Fruit fly (Drosophila melanogaster) whole organism, larva: ENCODE data around the gene Blos4.

Experiments
- noc ChIP-seq: fragments of 200-800 bp; sonication (Bioruptor generic); optimal IDR thresholded peaks from 3 replicates; lab custom pipeline; 2019; ENCODE audit warnings: missing biosample characterization, mild to moderate bottlenecking, missing genetic modification characterization, moderate library complexity

The Blos4 gene

DNA sequence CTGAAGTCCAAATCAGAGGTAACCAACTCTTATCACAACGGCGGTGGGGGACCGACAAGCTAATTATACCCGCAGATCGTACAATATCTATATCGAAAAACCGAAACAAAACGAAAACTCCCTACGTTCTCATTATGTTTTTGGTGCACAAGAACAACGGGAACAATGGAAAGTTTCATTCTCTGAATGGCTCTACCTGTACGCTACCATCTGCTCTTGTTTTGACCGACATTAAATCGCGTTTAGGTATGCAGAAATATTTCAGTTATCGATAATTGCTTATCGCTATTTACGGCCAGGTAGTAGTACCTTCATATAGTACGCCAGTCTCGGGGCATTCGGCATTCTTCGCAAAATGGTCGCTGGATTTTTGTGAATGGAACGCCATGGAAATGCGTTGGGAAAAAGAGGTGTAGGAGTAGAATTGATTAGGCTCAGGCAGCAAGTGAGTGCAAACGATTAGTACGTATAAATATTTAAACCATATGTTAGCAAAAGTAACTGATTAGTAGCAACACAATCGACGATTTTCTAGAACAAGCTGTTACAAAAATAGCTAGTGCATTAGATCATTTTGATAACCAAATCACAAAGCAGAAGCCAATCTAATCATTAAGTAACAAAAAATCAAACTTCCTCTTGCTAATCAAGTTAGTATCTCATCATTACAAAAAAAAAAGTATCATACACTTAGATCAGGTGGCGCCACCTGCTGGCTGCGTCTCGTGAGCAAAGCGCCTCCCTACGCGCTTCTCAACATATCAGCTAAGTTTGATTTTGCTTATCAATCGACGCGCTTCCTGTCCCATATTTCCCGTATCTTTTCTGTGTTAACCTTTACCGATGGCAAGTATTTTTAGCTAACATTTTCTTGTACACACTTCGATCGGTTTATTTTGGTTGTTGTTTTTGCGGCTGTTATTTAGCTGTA lies 16.1 kb upstream of the Blos4 start:
- no peak for TF ChIP-seq noc (tag; lab: Kevin White, UChicago)

- no peak for TF ChIP-seq noc (tag; lab: Kevin White, UChicago)
Measured at dm6 chr3L:10863925-10864324, 15.0 kb upstream of the Blos4 start.

- no peak for TF ChIP-seq noc (tag; lab: Kevin White, UChicago)
Measured at dm6 chr3L:10866633-10867379, 12.1 kb upstream of the Blos4 start.

dm6 chr3L:10867380-10867648 lies 11.6 kb upstream of the Blos4 start:
- TF ChIP-seq noc (tag; lab: Kevin White, UChicago) = no peak

DNA sequence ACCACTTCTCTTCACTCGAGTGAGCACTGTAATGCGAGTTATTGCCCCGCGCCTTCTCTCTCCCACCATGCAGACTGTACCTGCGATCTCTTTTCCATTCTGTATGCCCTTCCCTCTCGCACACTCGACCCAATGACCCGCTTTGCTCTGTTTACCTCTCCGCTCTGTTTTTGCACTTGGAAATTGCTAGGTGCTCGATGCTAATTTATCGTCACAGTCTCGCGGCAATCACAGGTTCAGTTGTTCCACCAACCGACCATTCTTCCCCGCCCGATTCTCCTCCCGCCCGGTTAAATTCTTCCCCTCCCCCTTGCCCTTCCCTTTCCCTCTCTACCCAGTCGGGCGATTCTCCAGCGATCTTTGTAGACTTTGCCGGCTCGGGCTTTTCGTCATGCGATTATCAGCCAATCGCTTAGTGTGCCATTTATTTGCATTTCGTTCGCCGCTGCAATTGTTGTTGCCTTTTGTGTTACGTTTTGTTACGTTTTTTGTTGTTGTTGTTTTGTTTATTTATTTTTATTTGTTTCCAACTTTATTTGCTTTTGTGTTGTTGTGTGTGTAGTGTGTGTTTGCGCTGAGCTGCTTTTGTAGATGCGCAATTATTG lies 11.0 kb upstream of the Blos4 start:
- no peak for TF ChIP-seq noc (tag; lab: Kevin White, UChicago)

dm6 chr3L:10869144-10869543 lies 9.7 kb upstream of the Blos4 start:
- no peak for TF ChIP-seq noc (tag; lab: Kevin White, UChicago)

dm6 chr3L:10870087-10870486 lies 8.8 kb upstream of the Blos4 start:
- no peak for TF ChIP-seq noc (tag; lab: Kevin White, UChicago)

- TF ChIP-seq noc (tag; lab: Kevin White, UChicago) = no peak
Measured at dm6 chr3L:10871534-10871933, 7.4 kb upstream of the Blos4 start.

dm6 chr3L:10876036-10876435 lies 2.8 kb upstream of the Blos4 start:
- no peak for TF ChIP-seq noc (tag; lab: Kevin White, UChicago)

DNA sequence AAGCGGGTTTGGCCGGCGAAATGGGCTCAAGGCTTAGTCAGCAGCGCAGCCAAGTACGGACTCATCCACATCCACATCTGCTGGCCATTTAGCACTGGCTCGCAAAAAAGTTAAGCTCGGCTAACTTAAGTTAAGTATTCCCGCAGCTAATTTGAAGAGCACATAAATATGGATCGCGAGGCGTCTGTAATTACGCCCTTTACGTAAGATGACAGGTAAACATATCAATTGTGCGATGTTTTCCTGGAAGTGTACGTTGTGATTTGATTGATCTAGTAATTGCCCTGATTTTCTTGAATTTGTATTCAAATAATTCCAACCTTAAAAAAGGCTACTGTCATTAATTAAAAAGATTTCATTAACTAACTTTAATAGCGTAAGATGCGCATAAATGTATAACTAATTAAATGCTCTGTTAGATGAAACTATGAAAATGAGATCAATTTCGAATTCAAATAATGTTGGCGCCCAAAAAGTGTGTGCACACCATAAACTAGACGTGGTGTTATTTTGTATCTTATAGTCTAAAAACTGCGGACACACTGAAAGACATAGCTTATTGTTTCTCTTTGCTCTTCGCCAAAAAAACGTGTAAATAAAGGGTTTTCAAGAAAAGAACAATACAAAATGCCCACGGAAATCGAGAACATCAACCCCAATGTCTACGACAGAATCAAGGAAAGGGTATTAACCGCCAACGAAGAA lies 3.6 kb downstream of the Blos4 start, which contains the start of the genes CG6409 and galla-2:
Gene CG6409, minus strand, starts transcription at position 51 of the 705 bp plus-strand sequence.
Gene galla-2, plus strand, starts transcription at position 555 of the 705 bp plus-strand sequence.
- no peak for TF ChIP-seq noc (tag; lab: Kevin White, UChicago)

- no peak for TF ChIP-seq noc (tag; lab: Kevin White, UChicago)
Measured at dm6 chr3L:10885711-10886272, 6.9 kb downstream of the Blos4 start.

dm6 chr3L:10886371-10886770 lies 7.5 kb downstream of the Blos4 start, which contains the start of gene OXA1L:
Gene OXA1L (minus strand): TSS chr3L:10886471.
- TF ChIP-seq noc (tag; lab: Kevin White, UChicago) = no peak

dm6 chr3L:10889000-10889691 lies 10.3 kb downstream of the Blos4 start:
- TF ChIP-seq noc (tag; lab: Kevin White, UChicago) = no peak

DNA sequence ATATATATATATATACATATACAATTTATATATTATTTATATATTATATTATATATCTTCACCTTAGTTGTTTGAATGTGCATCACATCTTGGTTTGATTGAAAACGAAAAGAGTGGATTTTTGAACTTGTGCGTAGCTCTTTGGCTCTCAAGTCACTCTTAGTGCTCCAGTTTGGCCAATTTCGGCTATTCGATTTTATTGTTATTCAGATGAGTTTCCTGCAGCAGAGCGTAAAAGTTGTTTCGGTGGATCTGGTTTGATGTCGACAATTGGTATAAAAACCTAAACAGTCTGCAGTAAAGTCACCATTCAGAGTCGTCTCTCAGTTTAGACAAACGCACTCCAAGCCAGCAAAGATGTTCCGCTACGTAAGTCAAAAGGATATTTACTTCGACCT lies 10.8 kb downstream of the Blos4 start, which contains the start of gene Cpr67Fa1:
Gene Cpr67Fa1, plus strand, starts transcription at position 299 of the 398 bp plus-strand sequence.
- TF ChIP-seq noc (tag; lab: Kevin White, UChicago) = no peak
